Worm (Caenorhabditis elegans): ENCODE results near the gene F55G11.10.

DNA sequence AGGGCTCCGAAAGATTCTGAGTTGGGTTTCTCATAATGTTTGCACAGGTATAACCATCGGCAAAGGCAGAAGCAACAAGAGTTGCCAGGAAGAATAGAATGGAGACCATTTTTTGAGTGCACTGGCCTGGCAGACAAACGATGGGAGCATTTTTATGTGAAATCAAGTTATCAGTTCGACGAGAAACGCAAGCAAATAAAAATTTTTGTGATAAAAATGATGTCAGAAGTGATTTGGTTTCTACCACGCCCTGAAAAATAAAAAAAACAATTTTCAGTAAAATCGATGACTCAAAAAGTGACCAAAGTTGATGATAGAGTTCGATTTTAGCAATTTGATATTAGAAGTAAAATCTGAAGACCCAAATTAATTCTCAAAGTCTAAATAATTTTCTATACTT is 38.7 kb upstream of the F55G11.10 start, which contains the start of gene K08D8.4:
- peak; percentile 15 for TF ChIP-seq elt-2 (tag; optimal IDR thresholded peaks at IDR 0.05)
- TF ChIP-seq T23F11.4 (GFP tag; optimal IDR thresholded peaks at IDR 0.05), result no peak
- TF ChIP-seq nhr-232 (tag; optimal IDR thresholded peaks at IDR 0.05), result no peak
- no peak for TF ChIP-seq gmeb-2 (tag; optimal IDR thresholded peaks at IDR 0.05)
- no peak for TF ChIP-seq dve-1 (tag; optimal IDR thresholded peaks at IDR 0.05)
- no peak for TF ChIP-seq ets-4 (tag; optimal IDR thresholded peaks at IDR 0.05)
- TF ChIP-seq nfya-1 (tag; optimal IDR thresholded peaks at IDR 0.05), result no peak
- TF ChIP-seq pha-4 (tag; optimal IDR thresholded peaks at IDR 0.05), result no peak
- TF ChIP-seq K02D7.2 (tag; optimal IDR thresholded peaks at IDR 0.05), result no peak
- no peak for TF ChIP-seq tbx-2 (tag; optimal IDR thresholded peaks at IDR 0.05)
- no peak for TF ChIP-seq rnt-1 (tag; optimal IDR thresholded peaks at IDR 0.05)
- TF ChIP-seq C38D4.7 (GFP tag; optimal IDR thresholded peaks at IDR 0.05), result no peak
- TF ChIP-seq ceh-48 (tag; optimal IDR thresholded peaks at IDR 0.05), result no peak
